Worm (Caenorhabditis elegans) whole organism, early embryonic: Measurements from ENCODE around the gene C46C11.4.

ENCODE experiments used
- F13C5.2 ChIP-seq: sonication (generic microtip); optimal IDR thresholded peaks from 2 replicates; lab custom pipeline; 2017; ENCODE audit warnings: mild to moderate bottlenecking, missing genetic modification characterization, inconsistent platforms, missing compliant biosample characterization
- aly-1 ChIP-seq: sonication (generic microtip); optimal IDR thresholded peaks from 2 replicates; lab custom pipeline; 2016; ENCODE audit warnings: missing genetic modification characterization, missing compliant biosample characterization
- ceh-36 ChIP-seq: sonication (generic microtip); optimal IDR thresholded peaks from 2 replicates; lab custom pipeline; 2016; ENCODE audit warnings: missing genetic modification characterization, inconsistent platforms, missing compliant biosample characterization
- hmg-4 ChIP-seq: fragments of 200-800 bp; sonication (Bioruptor generic); optimal IDR thresholded peaks from 2 replicates; lab custom pipeline; 2018; ENCODE audit warnings: mild to moderate bottlenecking, missing genetic modification characterization, missing compliant biosample characterization
- hnd-1 ChIP-seq: sonication (generic microtip); optimal IDR thresholded peaks from 2 replicates; lab custom pipeline; 2016; ENCODE audit warnings: missing genetic modification characterization, missing compliant biosample characterization
- tbx-11 ChIP-seq: fragments of 200-800 bp; sonication (Bioruptor generic); IDR thresholded peaks from 2 replicates; pipeline ENCODE4 v1.3.6; 2022; ENCODE audit warnings: missing genetic modification characterization, missing compliant biosample characterization

DNA sequence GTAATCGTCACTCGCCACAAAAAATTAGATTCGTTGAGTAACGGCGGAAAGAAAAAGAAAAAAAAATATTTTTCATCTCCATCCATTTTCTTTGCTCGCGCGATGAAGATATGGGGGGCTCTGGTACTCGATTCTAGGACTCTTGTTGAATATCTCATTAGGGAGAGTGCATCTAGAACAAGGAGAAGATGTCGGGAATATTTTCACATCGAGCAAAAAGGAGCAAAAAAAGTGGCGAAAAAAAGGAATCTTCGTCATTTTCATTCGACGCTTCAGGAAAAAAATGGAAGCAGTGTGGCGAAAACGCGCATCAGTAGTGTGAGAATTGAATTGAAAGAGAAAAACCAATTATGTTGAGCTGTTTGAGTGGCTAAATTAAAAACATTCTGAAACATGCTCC lies 23.3 kb downstream of the C46C11.4 start:
- TF ChIP-seq aly-1 (tag; lab: Kevin White, UChicago) (no peak), tbx-11 (GFP tag; lab: Robert Waterston, UW) (no peak), F13C5.2 (tag; lab: Kevin White, UChicago) (no peak), hmg-4 (no peak), ceh-36 (tag; lab: Kevin White, UChicago) (no peak), hnd-1 (tag; lab: Kevin White, UChicago) (no peak)
